Worm (Caenorhabditis elegans): ENCODE data around the gene rad-54.L2.
A peak's percentile ranks its signal among the peaks of the same experiment; 100 is the strongest.

Gene rad-54.L2

DNA sequence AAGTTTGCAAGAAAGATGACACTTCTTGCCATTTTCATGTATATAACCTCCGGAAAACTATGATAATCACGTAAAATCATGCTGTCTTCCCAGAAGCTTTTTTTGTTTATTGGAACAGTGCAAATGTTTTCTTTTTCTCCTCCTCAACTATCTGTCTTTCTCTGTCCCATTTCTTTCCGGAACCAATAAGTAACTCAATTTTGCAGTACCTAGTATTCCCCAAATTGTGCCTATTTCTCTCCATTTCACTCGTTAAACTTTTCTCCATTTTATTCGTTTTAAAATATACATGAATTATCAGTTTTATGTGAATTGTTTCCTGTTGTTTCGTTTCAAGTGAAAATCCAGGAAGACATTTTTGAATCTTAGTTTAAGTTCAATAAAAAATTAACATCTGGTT lies 49.6 kb downstream of the rad-54.L2 start:
- TF ChIP-seq fkh-10 (GFP tag; optimal IDR thresholded peaks at IDR 0.05), result peak; percentile 17
- no peak for TF ChIP-seq jun-1 (tag; optimal IDR thresholded peaks at IDR 0.05)
- TF ChIP-seq snu-23 (GFP tag; optimal IDR thresholded peaks at IDR 0.05), result no peak
- no peak for TF ChIP-seq alr-1 (tag; optimal IDR thresholded peaks at IDR 0.05; ENCODE audit: borderline replicate concordance)
- no peak for TF ChIP-seq irx-1 (tag; optimal IDR thresholded peaks at IDR 0.05)
- TF ChIP-seq lin-14 (GFP tag; optimal IDR thresholded peaks at IDR 0.05), result peak; percentile 45
- TF ChIP-seq egl-13 (tag; optimal IDR thresholded peaks at IDR 0.05), result no peak

DNA sequence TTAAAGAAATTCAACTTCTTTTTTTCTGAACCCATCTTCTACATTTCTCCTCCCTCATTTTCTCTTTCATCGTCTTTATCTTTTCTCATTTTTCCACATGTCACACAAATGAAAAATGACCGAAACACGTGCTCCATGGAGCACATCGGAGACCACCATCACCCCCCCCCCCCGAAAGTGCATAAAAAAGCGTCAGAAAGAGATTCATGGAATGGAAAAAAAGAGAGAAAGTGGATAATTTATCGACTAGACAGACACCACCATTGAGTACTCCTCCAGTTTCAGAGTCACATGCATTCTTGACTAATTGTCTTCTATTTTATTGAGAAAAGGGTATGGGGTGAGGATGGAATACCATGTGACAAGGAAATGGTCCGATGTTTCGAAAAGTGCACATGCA lies 53.3 kb downstream of the rad-54.L2 start:
- TF ChIP-seq fkh-10 (GFP tag; optimal IDR thresholded peaks at IDR 0.05), result no peak
- no peak for TF ChIP-seq lin-35 (GFP tag; optimal IDR thresholded peaks at IDR 0.05)
- no peak for TF ChIP-seq ets-5 (GFP tag; IDR thresholded peaks at IDR 0.05)
- TF ChIP-seq nhr-11 (tag; optimal IDR thresholded peaks at IDR 0.05), result no peak
- peak; percentile 31 to 62 for TF ChIP-seq lsy-2 (tag; optimal IDR thresholded peaks at IDR 0.05)
- no peak for TF ChIP-seq ama-1 (optimal IDR thresholded peaks at IDR 0.05)
- peak; percentile 73 for TF ChIP-seq fkh-8 (tag; optimal IDR thresholded peaks at IDR 0.05)
- TF ChIP-seq egl-27 (tag; optimal IDR thresholded peaks at IDR 0.05), result no peak
- TF ChIP-seq F16B12.6 (tag; optimal IDR thresholded peaks at IDR 0.05), result no peak
- TF ChIP-seq C16A3.4 (tag; optimal IDR thresholded peaks at IDR 0.05), result no peak
- no peak for TF ChIP-seq dpl-1 (GFP tag; optimal IDR thresholded peaks at IDR 0.05)
- no peak for TF ChIP-seq hlh-4 (tag; optimal IDR thresholded peaks at IDR 0.05)
- TF ChIP-seq ceh-63 (GFP tag; optimal IDR thresholded peaks at IDR 0.05), result no peak
- TF ChIP-seq aha-1 (tag; optimal IDR thresholded peaks at IDR 0.05), result no peak
- no peak for TF ChIP-seq sptf-1 (tag; optimal IDR thresholded peaks at IDR 0.05)
- TF ChIP-seq efl-1 (optimal IDR thresholded peaks at IDR 0.05), result peak in 1 of 2 experiments; percentile 33
- peak; percentile 17 to 32 for TF ChIP-seq efl-1 (GFP tag; optimal IDR thresholded peaks at IDR 0.05 in 1 of 2)
- no peak for TF ChIP-seq skn-1 (tag; optimal IDR thresholded peaks at IDR 0.05)
- TF ChIP-seq ztf-11 (tag; optimal IDR thresholded peaks at IDR 0.05), result peak in 1 of 2 experiments; percentile 29
- TF ChIP-seq nhr-47 (tag; optimal IDR thresholded peaks at IDR 0.05), result peak; percentile 69
- no peak for TF ChIP-seq pag-3 (tag; optimal IDR thresholded peaks at IDR 0.05; ENCODE audit: borderline replicate concordance, insufficient read depth)
- TF ChIP-seq mef-2 (tag; optimal IDR thresholded peaks at IDR 0.05), result no peak
- no peak for TF ChIP-seq Y116A8C.19 (tag; optimal IDR thresholded peaks at IDR 0.05; ENCODE audit: borderline replicate concordance)
- no peak for TF ChIP-seq hpl-2 (GFP tag; optimal IDR thresholded peaks at IDR 0.05)
- no peak for TF ChIP-seq grh-1 (GFP tag; IDR thresholded peaks at IDR 0.05)
- no peak for TF ChIP-seq aly-2 (tag; optimal IDR thresholded peaks at IDR 0.05)
- peak in 1 of 3 experiments; percentile 19 for TF ChIP-seq ceh-82 (tag; optimal IDR thresholded peaks at IDR 0.05)
- TF ChIP-seq nhr-76 (tag; optimal IDR thresholded peaks at IDR 0.05), result no peak
- no peak for TF ChIP-seq C34B4.2 (tag; optimal IDR thresholded peaks at IDR 0.05)
- TF ChIP-seq mep-1 (tag; optimal IDR thresholded peaks at IDR 0.05), result peak; percentile 47
- TF ChIP-seq elt-2 (tag; optimal IDR thresholded peaks at IDR 0.05), result no peak
- TF ChIP-seq zip-4 (GFP tag; optimal IDR thresholded peaks at IDR 0.05), result no peak
- no peak for TF ChIP-seq nhr-28 (tag; optimal IDR thresholded peaks at IDR 0.05)
- TF ChIP-seq pqm-1 (tag; optimal IDR thresholded peaks at IDR 0.05), result no peak
- TF ChIP-seq lin-15B (tag; optimal IDR thresholded peaks at IDR 0.05), result no peak
- peak; percentile 55 for TF ChIP-seq unc-86 (tag; optimal IDR thresholded peaks at IDR 0.05)
- TF ChIP-seq unc-130 (tag; optimal IDR thresholded peaks at IDR 0.05), result peak; percentile 30
- TF ChIP-seq egl-13 (tag; optimal IDR thresholded peaks at IDR 0.05), result peak; percentile 23
- TF ChIP-seq xbp-1 (tag; optimal IDR thresholded peaks at IDR 0.05), result peak; percentile 50
- TF ChIP-seq nhr-12 (tag; optimal IDR thresholded peaks at IDR 0.05), result no peak
- TF ChIP-seq sup-37 (GFP tag; optimal IDR thresholded peaks at IDR 0.05), result peak; percentile 24
- TF ChIP-seq nhr-85 (tag), result no peak
- TF ChIP-seq elt-3 (tag; optimal IDR thresholded peaks at IDR 0.05), result no peak
- no peak for TF ChIP-seq efl-3 (GFP tag; optimal IDR thresholded peaks at IDR 0.05)
- TF ChIP-seq lin-14 (GFP tag; optimal IDR thresholded peaks at IDR 0.05), result peak; percentile 94
- TF ChIP-seq mdl-1 (tag; optimal IDR thresholded peaks at IDR 0.05), result peak in 1 of 2 experiments; percentile 52
- TF ChIP-seq ceh-88 (GFP tag; IDR thresholded peaks at IDR 0.05), result no peak
- TF ChIP-seq unc-30 (tag; optimal IDR thresholded peaks at IDR 0.05), result no peak

All from whole organism, L1 larva.